Fruit fly (Drosophila melanogaster): ENCODE results near the gene CG31141.
A peak's percentile ranks its signal among the peaks of the same experiment; 100 is the strongest.

Gene CG31141

DNA sequence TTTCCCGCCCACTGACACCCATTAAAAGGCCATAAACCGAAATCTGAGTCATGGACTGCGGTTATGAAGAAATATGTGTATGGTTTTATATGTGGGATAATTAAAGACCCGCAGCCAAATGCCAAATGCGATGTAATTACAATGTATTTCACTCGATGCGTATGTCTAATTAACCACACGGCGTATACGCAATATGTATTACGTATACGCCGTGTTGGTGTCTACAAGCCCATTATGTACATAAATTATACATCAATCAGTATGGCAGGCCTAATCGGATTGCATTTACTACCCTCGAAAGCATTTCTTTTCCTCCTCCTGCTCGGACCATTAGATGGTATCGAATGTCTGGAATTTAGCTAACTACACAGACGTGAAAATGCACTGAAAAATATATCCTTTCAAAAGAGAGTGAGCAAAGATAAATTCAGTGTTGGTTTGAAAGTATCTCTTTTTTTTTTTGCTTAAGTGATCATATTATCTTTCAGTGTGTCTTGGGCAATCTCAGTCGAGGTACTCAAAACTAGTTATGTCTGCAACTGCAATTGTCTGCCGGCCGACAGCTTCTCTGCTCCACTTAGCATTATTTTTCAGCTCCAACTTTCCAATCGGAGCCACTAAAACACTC, 12.7 kb upstream of the CG31141 start:
- TF ChIP-seq Dfd (GFP tag; optimal IDR thresholded peaks at IDR 0.05) (no peak), woc (GFP tag; optimal IDR thresholded peaks at IDR 0.05) (no peak), lola (GFP tag; optimal IDR thresholded peaks at IDR 0.05) (no peak), Mio (GFP tag; optimal IDR thresholded peaks at IDR 0.05) (no peak), pan (optimal IDR thresholded peaks at IDR 0.05) (no peak), Dif (GFP tag; optimal IDR thresholded peaks at IDR 0.05; ENCODE audit: partially characterized antibody) (no peak), OdsH (GFP tag; optimal IDR thresholded peaks at IDR 0.05) (no peak), CrebA (GFP tag; optimal IDR thresholded peaks at IDR 0.05; ENCODE audit: borderline replicate concordance) (no peak), psq (GFP tag; optimal IDR thresholded peaks at IDR 0.05) (no peak), ey (GFP tag; optimal IDR thresholded peaks at IDR 0.05) (no peak), sv (GFP tag; optimal IDR thresholded peaks at IDR 0.05) (no peak), br (GFP tag; optimal IDR thresholded peaks at IDR 0.05) (no peak), Vsx2 (GFP tag; optimal IDR thresholded peaks at IDR 0.05; ENCODE audit: partially characterized antibody) (no peak)

- TF ChIP-seq Dfd (GFP tag; optimal IDR thresholded peaks at IDR 0.05) (peak; percentile 11), Mio (GFP tag; optimal IDR thresholded peaks at IDR 0.05) (no peak)
Measured at dm6 chr3R:23911073-23911690, 11.9 kb upstream of the CG31141 start.

DNA sequence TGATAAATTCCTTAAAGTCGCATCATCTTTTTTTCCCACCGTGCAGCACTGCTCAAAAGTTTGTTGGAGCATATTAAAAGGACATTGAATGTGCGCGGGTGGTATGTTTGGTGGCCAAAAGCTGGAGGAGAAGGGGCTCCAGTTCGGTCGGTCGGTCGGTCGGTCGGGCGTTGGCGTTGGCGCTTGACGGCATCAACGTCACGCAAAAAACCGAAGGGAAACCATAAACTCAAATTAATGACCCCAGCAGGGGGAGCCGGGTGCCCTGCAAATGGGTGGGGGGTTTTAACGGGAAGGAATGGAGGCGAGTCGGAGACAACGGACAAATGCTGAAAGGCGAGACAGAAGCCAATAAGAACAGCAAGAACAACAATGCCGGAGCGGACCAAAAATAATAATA, 10.8 kb upstream of the CG31141 start:
- TF ChIP-seq dmrt93B (GFP tag; optimal IDR thresholded peaks at IDR 0.05): no peak
- no peak for TF ChIP-seq sv (GFP tag; optimal IDR thresholded peaks at IDR 0.05)
- TF ChIP-seq Dfd (GFP tag; optimal IDR thresholded peaks at IDR 0.05): peak; percentile 41
- TF ChIP-seq foxo (GFP tag; optimal IDR thresholded peaks at IDR 0.05): no peak
- no peak for TF ChIP-seq fru (GFP tag; optimal IDR thresholded peaks at IDR 0.05)

- no peak for TF ChIP-seq rgr (GFP tag; optimal IDR thresholded peaks at IDR 0.05)
- no peak for TF ChIP-seq tai (GFP tag; optimal IDR thresholded peaks at IDR 0.05)
- TF ChIP-seq Dif (GFP tag; optimal IDR thresholded peaks at IDR 0.05; ENCODE audit: partially characterized antibody): peak; percentile 1
- peak; percentile 3 for TF ChIP-seq Vsx2 (GFP tag; optimal IDR thresholded peaks at IDR 0.05; ENCODE audit: partially characterized antibody)
Measured at dm6 chr3R:23914415-23915041, 8.6 kb upstream of the CG31141 start.

dm6 chr3R:23915042-23915428, 8.1 kb upstream of the CG31141 start:
- TF ChIP-seq br (GFP tag; optimal IDR thresholded peaks at IDR 0.05): peak; percentile 94
- TF ChIP-seq dmrt93B (GFP tag; optimal IDR thresholded peaks at IDR 0.05): peak; percentile 86
- TF ChIP-seq woc (GFP tag; optimal IDR thresholded peaks at IDR 0.05): peak; percentile 90
- peak; percentile 95 for TF ChIP-seq rgr (GFP tag; optimal IDR thresholded peaks at IDR 0.05)
- TF ChIP-seq foxo (GFP tag; optimal IDR thresholded peaks at IDR 0.05): peak in 1 of 2 experiments; percentile 95
- no peak for TF ChIP-seq Abd-B (GFP tag; optimal IDR thresholded peaks at IDR 0.05)
- TF ChIP-seq sv (GFP tag; optimal IDR thresholded peaks at IDR 0.05): no peak
- TF ChIP-seq Dif (GFP tag; optimal IDR thresholded peaks at IDR 0.05; ENCODE audit: partially characterized antibody): no peak
- peak; percentile 92 for TF ChIP-seq Hnf4 (GFP tag; optimal IDR thresholded peaks at IDR 0.05)
- peak; percentile 93 for TF ChIP-seq ey (GFP tag; optimal IDR thresholded peaks at IDR 0.05)
- TF ChIP-seq HLH106 (tag; optimal IDR thresholded peaks at IDR 0.05): peak; percentile 94
- TF ChIP-seq h (GFP tag; optimal IDR thresholded peaks at IDR 0.05): peak; percentile 95
- TF ChIP-seq dsf (GFP tag; optimal IDR thresholded peaks at IDR 0.05; ENCODE audit: borderline replicate concordance): peak; percentile 82
- no peak for TF ChIP-seq Vsx2 (GFP tag; optimal IDR thresholded peaks at IDR 0.05; ENCODE audit: partially characterized antibody)
- peak; percentile 48 for TF ChIP-seq CrebA (GFP tag; optimal IDR thresholded peaks at IDR 0.05; ENCODE audit: borderline replicate concordance)
- TF ChIP-seq brk (GFP tag; optimal IDR thresholded peaks at IDR 0.05): peak; percentile 89
- TF ChIP-seq Myc (optimal IDR thresholded peaks at IDR 0.05): no peak
- peak; percentile 88 for TF ChIP-seq tai (GFP tag; optimal IDR thresholded peaks at IDR 0.05)
- no peak for TF ChIP-seq Mio (GFP tag; optimal IDR thresholded peaks at IDR 0.05)
- peak; percentile 80 for TF ChIP-seq CG9705 (GFP tag; optimal IDR thresholded peaks at IDR 0.05)
- TF ChIP-seq psq (GFP tag; optimal IDR thresholded peaks at IDR 0.05): peak; percentile 89
- TF ChIP-seq Hr78 (GFP tag; optimal IDR thresholded peaks at IDR 0.05): no peak
- TF ChIP-seq usp (GFP tag; optimal IDR thresholded peaks at IDR 0.05): no peak
- no peak for TF ChIP-seq jim (GFP tag; optimal IDR thresholded peaks at IDR 0.05)
- no peak for TF ChIP-seq pan (optimal IDR thresholded peaks at IDR 0.05)
- TF ChIP-seq OdsH (GFP tag; optimal IDR thresholded peaks at IDR 0.05): peak; percentile 95
- peak; percentile 93 for TF ChIP-seq sage (GFP tag; optimal IDR thresholded peaks at IDR 0.05)
- TF ChIP-seq Sp1 (GFP tag; optimal IDR thresholded peaks at IDR 0.05): peak; percentile 94
- TF ChIP-seq lola (GFP tag; optimal IDR thresholded peaks at IDR 0.05): no peak
- peak; percentile 79 for TF ChIP-seq Rel (GFP tag; optimal IDR thresholded peaks at IDR 0.05)
- peak; percentile 68 for TF ChIP-seq Rel (tag; optimal IDR thresholded peaks at IDR 0.05)
- TF ChIP-seq Hr83 (GFP tag; optimal IDR thresholded peaks at IDR 0.05; ENCODE audit: poor library complexity, severe bottlenecking): no peak
- TF ChIP-seq Dfd (GFP tag; optimal IDR thresholded peaks at IDR 0.05): no peak
- peak; percentile 94 for TF ChIP-seq fru (GFP tag; optimal IDR thresholded peaks at IDR 0.05)
- no peak for TF ChIP-seq dl (GFP tag; optimal IDR thresholded peaks at IDR 0.05; ENCODE audit: insufficient read depth in 1 of 2, partially characterized antibody in 2 of 2)
- no peak for TF ChIP-seq N (GFP tag; optimal IDR thresholded peaks at IDR 0.05)

Measured in whole organism, wandering third instar larva.